Fruit fly (Drosophila melanogaster): ENCODE data around the gene CG14377.

The CG14377 gene

DNA sequence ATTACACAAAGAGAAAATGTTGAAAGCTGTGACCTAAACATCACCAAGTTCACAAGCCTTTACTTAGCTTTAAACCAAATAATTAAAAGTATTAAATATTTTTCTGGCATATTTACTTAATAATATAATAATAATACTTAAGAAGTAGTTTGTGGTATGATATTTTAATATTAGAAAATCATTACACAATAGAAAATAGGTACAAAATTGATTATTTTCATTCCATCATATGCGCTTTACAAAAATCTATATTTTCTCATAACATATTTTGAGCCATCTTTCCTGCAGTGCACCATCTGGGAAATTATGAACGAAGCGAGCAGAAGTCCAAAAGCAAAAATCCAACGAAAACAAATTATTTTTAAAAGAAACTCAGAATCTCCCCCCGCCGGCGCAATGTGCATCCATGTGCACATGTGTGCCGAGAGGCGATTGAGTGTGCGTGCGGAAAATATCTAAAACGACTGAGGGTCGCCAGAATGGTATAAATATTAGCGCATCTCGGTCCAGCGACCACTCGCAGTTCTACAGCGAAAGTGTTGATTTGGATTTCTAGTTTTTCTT is 27.9 kb downstream of the CG14377 start, which contains the start of gene Act87E (continued):
- 0 out of 2 replicates have a peak, but pooled peaks have one; percentile 19 for TF ChIP-seq CG4730 (GFP tag; IDR thresholded peaks at IDR 0.05)
- no peak for TF ChIP-seq ems (GFP tag; optimal IDR thresholded peaks at IDR 0.05)
- TF ChIP-seq HLH3B (GFP tag; IDR thresholded peaks at IDR 0.05) = 0 out of 2 replicates have a peak, but pooled peaks have one; percentile 23
- no peak for TF ChIP-seq CG14667 (GFP tag; IDR thresholded peaks at IDR 0.05)
- TF ChIP-seq pan (optimal IDR thresholded peaks at IDR 0.05) = no peak
- peak in 1 of 2 experiments; percentile 39 for TF ChIP-seq pan (GFP tag; optimal IDR thresholded peaks at IDR 0.05 in 1 of 2, IDR thresholded peaks at IDR 0.05 in 1 of 2)
- TF ChIP-seq lbe (GFP tag; optimal IDR thresholded peaks at IDR 0.05) = no peak
- no peak for TF ChIP-seq Opbp (GFP tag; IDR thresholded peaks at IDR 0.05; ENCODE audit: partially characterized antibody)
- TF ChIP-seq CG2712 (tag; optimal IDR thresholded peaks at IDR 0.05) = peak; percentile 87
- TF ChIP-seq CG9876 (GFP tag; optimal IDR thresholded peaks at IDR 0.05) = no peak
- TF ChIP-seq CG10267 (tag; optimal IDR thresholded peaks at IDR 0.05) = peak; percentile 78
- TF ChIP-seq fd96Cb (tag; optimal IDR thresholded peaks at IDR 0.05) = peak; percentile 75
- TF ChIP-seq Nf-YC (tag; optimal IDR thresholded peaks at IDR 0.05) = no peak
- no peak for TF ChIP-seq CG11560 (tag; IDR thresholded peaks at IDR 0.05)
- TF ChIP-seq CG18764 (GFP tag; optimal IDR thresholded peaks at IDR 0.05) = no peak
- TF ChIP-seq CoRest (tag; optimal IDR thresholded peaks at IDR 0.05) = peak; percentile 83
- TF ChIP-seq gcm (GFP tag; optimal IDR thresholded peaks at IDR 0.05) = peak; percentile 60
- TF ChIP-seq wek (GFP tag; optimal IDR thresholded peaks at IDR 0.05) = no peak

DNA sequence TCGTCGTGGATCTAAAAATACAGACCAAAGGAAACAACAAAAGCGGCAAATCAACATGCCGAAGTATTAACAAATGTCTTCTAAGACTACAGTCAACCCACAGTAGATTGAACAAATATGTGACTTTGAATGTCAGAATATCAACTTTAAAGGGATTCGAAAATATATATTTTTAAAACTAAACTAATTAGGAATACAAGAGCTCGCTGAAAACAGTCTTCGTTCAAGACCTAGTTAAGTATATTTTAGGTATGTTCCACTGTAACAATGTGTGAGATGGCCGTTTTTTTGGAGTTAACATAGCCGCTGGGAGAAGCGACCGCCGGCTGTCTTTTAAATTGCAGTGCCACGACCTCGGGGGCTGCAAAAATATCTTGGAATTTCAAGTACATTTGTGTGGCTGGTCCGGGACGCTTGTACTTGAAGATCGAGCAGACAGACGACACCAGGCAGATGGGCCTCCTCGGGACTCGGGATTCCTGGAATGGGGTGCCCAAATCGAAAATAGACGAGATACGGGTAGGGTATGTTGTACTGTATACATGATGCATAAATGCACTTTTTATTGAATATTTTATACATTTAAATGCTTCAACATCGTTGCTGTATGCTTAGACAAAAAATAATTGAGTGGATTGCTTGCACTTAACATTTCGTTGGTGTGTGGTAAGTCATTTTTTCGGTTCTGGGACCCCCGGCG is 30.9 kb downstream of the CG14377 start:
- TF ChIP-seq grn (GFP tag; optimal IDR thresholded peaks at IDR 0.05) = no peak
- TF ChIP-seq CG3281 (GFP tag; optimal IDR thresholded peaks at IDR 0.05) = peak; percentile 47
- TF ChIP-seq CG31388 (GFP tag; optimal IDR thresholded peaks at IDR 0.05) = no peak
- peak; percentile 29 for TF ChIP-seq TFAM (GFP tag; optimal IDR thresholded peaks at IDR 0.05)
- no peak for TF ChIP-seq zen2 (GFP tag; IDR thresholded peaks at IDR 0.05; ENCODE audit: partially characterized antibody)
- peak; percentile 68 for TF ChIP-seq Six4 (GFP tag; optimal IDR thresholded peaks at IDR 0.05)
- TF ChIP-seq BtbVII (GFP tag; optimal IDR thresholded peaks at IDR 0.05) = peak; percentile 50
- peak; percentile 37 for TF ChIP-seq CG9437 (GFP tag; optimal IDR thresholded peaks at IDR 0.05)
- peak; percentile 33 for TF ChIP-seq jing (GFP tag; optimal IDR thresholded peaks at IDR 0.05)
- TF ChIP-seq Ravus (GFP tag; IDR thresholded peaks at IDR 0.05) = no peak
- TF ChIP-seq CG11247 (GFP tag; IDR thresholded peaks at IDR 0.05) = peak; percentile 48; the same call in 1 of the 2 replicates
- TF ChIP-seq trh (GFP tag; optimal IDR thresholded peaks at IDR 0.05) = peak; percentile 21
- no peak for TF ChIP-seq HLHmδ (GFP tag; optimal IDR thresholded peaks at IDR 0.05)
- peak; percentile 45 for TF ChIP-seq CG33557 (GFP tag; optimal IDR thresholded peaks at IDR 0.05)
- TF ChIP-seq CG12104 (GFP tag; optimal IDR thresholded peaks at IDR 0.05) = peak; percentile 27
- TF ChIP-seq CG7928 (GFP tag; optimal IDR thresholded peaks at IDR 0.05) = no peak
- TF ChIP-seq tup (GFP tag; optimal IDR thresholded peaks at IDR 0.05) = peak; percentile 23
- TF ChIP-seq CG12769 (tag; optimal IDR thresholded peaks at IDR 0.05) = peak; percentile 55
- peak; percentile 60 to 82 for TF ChIP-seq bsh (GFP tag; optimal IDR thresholded peaks at IDR 0.05)
- TF ChIP-seq CG15514 (GFP tag; optimal IDR thresholded peaks at IDR 0.05) = peak; percentile 19
- TF ChIP-seq gem (tag; optimal IDR thresholded peaks at IDR 0.05) = peak; percentile 83
- TF ChIP-seq Mrtf (GFP tag; IDR thresholded peaks at IDR 0.05) = peak; percentile 59; the same call in 1 of the 3 replicates
- peak; percentile 15 for TF ChIP-seq CG6683 (GFP tag; optimal IDR thresholded peaks at IDR 0.05)
- no peak for TF ChIP-seq CG7271 (tag; optimal IDR thresholded peaks at IDR 0.05)
- TF ChIP-seq ato (GFP tag; IDR thresholded peaks at IDR 0.05; ENCODE audit: partially characterized antibody) = no peak
- TF ChIP-seq wdn (GFP tag; IDR thresholded peaks at IDR 0.05) = no peak
- TF ChIP-seq CG42726 (GFP tag; IDR thresholded peaks at IDR 0.05; ENCODE audit: partially characterized antibody) = no peak
- TF ChIP-seq CG13624 (GFP tag; optimal IDR thresholded peaks at IDR 0.05) = no peak
- TF ChIP-seq Usf (GFP tag; optimal IDR thresholded peaks at IDR 0.05) = no peak
- peak; percentile 1 for TF ChIP-seq CG15011 (GFP tag; optimal IDR thresholded peaks at IDR 0.05)
